Fruit fly (Drosophila melanogaster) whole organism, wandering third instar larva: Measurements from ENCODE around the gene CG3808.

ENCODE experiments used
- Abd-B ChIP-seq: fragments of >200 bp; optimal IDR thresholded peaks from 2 replicates; lab custom pipeline; 2017; ENCODE audit warnings: missing biosample characterization, missing genetic modification characterization
- CG32264 ChIP-seq: fragments of 200-800 bp; sonication (Bioruptor generic); optimal IDR thresholded peaks from 2 replicates; lab custom pipeline; 2016; ENCODE audit warnings: missing biosample characterization, missing genetic modification characterization
- CG9705 ChIP-seq: fragments of 200-800 bp; sonication (Bioruptor generic); optimal IDR thresholded peaks from 2 replicates; lab custom pipeline; 2018; ENCODE audit warnings: missing biosample characterization, mild to moderate bottlenecking, missing genetic modification characterization
- CrebA ChIP-seq: fragments of 200-800 bp; sonication (Bioruptor generic); optimal IDR thresholded peaks from 2 replicates; lab custom pipeline; 2016; ENCODE audit warnings: missing biosample characterization, mild to moderate bottlenecking, missing genetic modification characterization, borderline replicate concordance
- Dfd ChIP-seq: fragments of >200 bp; optimal IDR thresholded peaks from 2 replicates; lab custom pipeline; 2017; ENCODE audit warnings: missing biosample characterization, missing genetic modification characterization
- Dif ChIP-seq: fragments of 200-275, 200-300 bp; sonication (Bioruptor generic); optimal IDR thresholded peaks from 2 replicates; lab custom pipeline; 2018; ENCODE audit warnings: missing biosample characterization, missing genetic modification characterization; ENCODE audit not compliant: partially characterized antibody
- GATAd ChIP-seq: sonication (Bioruptor generic); optimal IDR thresholded peaks from 2 replicates; lab custom pipeline; 2016; ENCODE audit warnings: missing biosample characterization, missing genetic modification characterization
- HLH106 ChIP-seq: fragments of 200-800 bp; optimal IDR thresholded peaks from 3 replicates; lab custom pipeline; 2019; ENCODE audit warnings: missing biosample characterization, mild to moderate bottlenecking, missing genetic modification characterization, moderate library complexity
- Hnf4 ChIP-seq: fragments of 200-800 bp; sonication (Bioruptor generic); optimal IDR thresholded peaks from 2 replicates; lab custom pipeline; 2016; ENCODE audit warnings: missing biosample characterization, mild to moderate bottlenecking, missing genetic modification characterization
- Hr78 ChIP-seq: fragments of >200 bp; optimal IDR thresholded peaks from 2 replicates; lab custom pipeline; 2017; ENCODE audit warnings: missing biosample characterization, missing genetic modification characterization
- Hr83 ChIP-seq: fragments of 200-300 bp; sonication (Bioruptor generic); optimal IDR thresholded peaks from 2 replicates; lab custom pipeline; 2016; ENCODE audit warnings: missing biosample characterization, mild to moderate bottlenecking, missing genetic modification characterization, moderate library complexity; ENCODE audit not compliant: poor library complexity, severe bottlenecking
- Jra ChIP-seq: sonication (Bioruptor generic); optimal IDR thresholded peaks from 2 replicates; lab custom pipeline; 2016; ENCODE audit warnings: missing biosample characterization, missing genetic modification characterization
- Mio ChIP-seq: sonication (Bioruptor generic); optimal IDR thresholded peaks from 2 replicates; lab custom pipeline; 2016; ENCODE audit warnings: missing biosample characterization, missing genetic modification characterization
- Myc ChIP-seq: fragments of >200 bp; optimal IDR thresholded peaks from 2 replicates; lab custom pipeline; 2017
- N ChIP-seq: fragments of >200 bp; optimal IDR thresholded peaks from 2 replicates; lab custom pipeline; 2018; ENCODE audit warnings: missing biosample characterization, missing external identifiers, missing genetic modification characterization
- OdsH ChIP-seq: fragments of 200-800 bp; sonication (Bioruptor generic); optimal IDR thresholded peaks from 2 replicates; lab custom pipeline; 2016; ENCODE audit warnings: missing biosample characterization, mild to moderate bottlenecking, missing genetic modification characterization
- Rel ChIP-seq, 2 experiments: fragments of 200-800 bp; sonication (Bioruptor generic) in 1 of 2; optimal IDR thresholded peaks; 2 replicates in 1 of 2; 3 replicates in 1 of 2; lab custom pipeline; 2016 to 2019; ENCODE audit warnings: mild to moderate bottlenecking in 2 of 2, missing biosample characterization in 2 of 2, missing genetic modification characterization in 2 of 2, moderate library complexity in 1 of 2
- Sp1 ChIP-seq: fragments of 200-800 bp; sonication (Bioruptor generic); optimal IDR thresholded peaks from 3 replicates; lab custom pipeline; 2019; ENCODE audit warnings: missing biosample characterization, mild to moderate bottlenecking, missing genetic modification characterization, moderate library complexity
- Vsx2 ChIP-seq: fragments of 200-300, 225-300 bp; sonication (Bioruptor generic); optimal IDR thresholded peaks from 2 replicates; lab custom pipeline; 2018; ENCODE audit warnings: missing biosample characterization, missing genetic modification characterization; ENCODE audit not compliant: partially characterized antibody
- br ChIP-seq: fragments of 200-800 bp; sonication (Bioruptor generic); optimal IDR thresholded peaks from 2 replicates; lab custom pipeline; 2016; ENCODE audit warnings: missing biosample characterization, missing genetic modification characterization
- brk ChIP-seq: fragments of 200-800 bp; sonication (Bioruptor generic); optimal IDR thresholded peaks from 2 replicates; lab custom pipeline; 2016; ENCODE audit warnings: missing biosample characterization, mild to moderate bottlenecking, missing genetic modification characterization
- dl ChIP-seq, 2 experiments: fragments of 175-275, 200-275 bp in 1 of 2; fragments of 200-275 bp in 1 of 2; sonication (Bioruptor generic); optimal IDR thresholded peaks; lab custom pipeline; 2018; ENCODE audit warnings: mild to moderate bottlenecking in 2 of 2, missing biosample characterization in 2 of 2, missing genetic modification characterization in 2 of 2, moderate library complexity in 2 of 2; ENCODE audit not compliant: partially characterized antibody in 2 of 2, insufficient read depth in 1 of 2
- dmrt93B ChIP-seq: fragments of 200-800 bp; sonication (Bioruptor generic); optimal IDR thresholded peaks from 2 replicates; lab custom pipeline; 2018; ENCODE audit warnings: missing biosample characterization, mild to moderate bottlenecking, missing genetic modification characterization
- dsf ChIP-seq: sonication (Bioruptor generic); optimal IDR thresholded peaks from 2 replicates; lab custom pipeline; 2016; ENCODE audit warnings: missing biosample characterization, missing genetic modification characterization, borderline replicate concordance
- ey ChIP-seq: fragments of 200-800 bp; sonication (Bioruptor generic); optimal IDR thresholded peaks from 2 replicates; lab custom pipeline; 2016; ENCODE audit warnings: missing biosample characterization, missing genetic modification characterization
- foxo ChIP-seq, 2 experiments: fragments of 200-800 bp; sonication (Bioruptor generic); optimal IDR thresholded peaks; 2 replicates in 1 of 2; 3 replicates in 1 of 2; lab custom pipeline; 2016 to 2017; ENCODE audit warnings: missing biosample characterization in 2 of 2, missing genetic modification characterization in 2 of 2
- fru ChIP-seq: fragments of 200-800 bp; sonication (Bioruptor generic); optimal IDR thresholded peaks from 3 replicates; lab custom pipeline; 2016; ENCODE audit warnings: missing biosample characterization, mild to moderate bottlenecking, missing genetic modification characterization
- h ChIP-seq: fragments of 200-800 bp; sonication (Bioruptor generic); optimal IDR thresholded peaks from 3 replicates; lab custom pipeline; 2016; ENCODE audit warnings: missing biosample characterization, mild to moderate bottlenecking, missing genetic modification characterization
- jim ChIP-seq: fragments of 175-275, 200-325 bp; sonication (Bioruptor generic); optimal IDR thresholded peaks from 2 replicates; lab custom pipeline; 2016; ENCODE audit warnings: missing biosample characterization, mild to moderate bottlenecking, missing genetic modification characterization
- lola ChIP-seq: fragments of >200 bp; optimal IDR thresholded peaks from 2 replicates; lab custom pipeline; 2017; ENCODE audit warnings: missing biosample characterization, missing genetic modification characterization
- pan ChIP-seq: fragments of >200 bp; optimal IDR thresholded peaks from 2 replicates; lab custom pipeline; 2017
- psq ChIP-seq: fragments of 200-800 bp; sonication (Bioruptor generic); optimal IDR thresholded peaks from 3 replicates; lab custom pipeline; 2017; ENCODE audit warnings: missing biosample characterization, mild to moderate bottlenecking, missing genetic modification characterization, moderate library complexity
- rgr ChIP-seq: fragments of 200-800 bp; sonication (Bioruptor generic); optimal IDR thresholded peaks from 3 replicates; lab custom pipeline; 2016; ENCODE audit warnings: missing biosample characterization, mild to moderate bottlenecking, missing genetic modification characterization
- sage ChIP-seq: fragments of 200-800 bp; sonication (Bioruptor generic); optimal IDR thresholded peaks from 2 replicates; lab custom pipeline; 2016; ENCODE audit warnings: missing biosample characterization, mild to moderate bottlenecking, missing genetic modification characterization
- sv ChIP-seq: fragments of 200-800 bp; sonication (Bioruptor generic); optimal IDR thresholded peaks from 3 replicates; lab custom pipeline; 2016; ENCODE audit warnings: missing biosample characterization, missing genetic modification characterization
- tai ChIP-seq: sonication (Bioruptor generic); optimal IDR thresholded peaks from 2 replicates; lab custom pipeline; 2016; ENCODE audit warnings: missing biosample characterization, missing genetic modification characterization
- usp ChIP-seq: fragments of >200 bp; optimal IDR thresholded peaks from 2 replicates; lab custom pipeline; 2017; ENCODE audit warnings: missing biosample characterization, missing genetic modification characterization
- woc ChIP-seq: sonication (Bioruptor generic); optimal IDR thresholded peaks from 2 replicates; lab custom pipeline; 2016; ENCODE audit warnings: missing biosample characterization, mild to moderate bottlenecking, missing genetic modification characterization

The CG3808 gene

DNA sequence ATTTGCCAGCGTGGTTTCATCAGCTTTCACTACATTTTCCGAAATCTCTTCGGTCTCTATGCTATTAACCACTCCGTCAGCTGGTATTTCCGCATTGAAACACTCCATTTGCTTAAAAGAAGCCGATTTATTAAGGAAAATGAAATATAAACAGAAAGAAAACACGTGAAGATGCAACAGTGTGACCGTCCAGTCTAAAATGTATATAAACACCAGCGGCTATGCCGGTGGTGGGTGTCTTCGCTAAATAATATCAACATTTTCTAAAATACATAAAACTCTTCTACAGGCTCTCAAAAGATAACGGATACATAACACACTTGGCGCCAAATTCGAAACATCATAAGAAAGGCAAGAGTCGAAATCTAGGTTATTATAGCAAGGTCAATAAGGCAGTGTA lies at the start of gene CG3808:
Gene CG3808, minus strand, starts transcription at position 196 of the 400 bp plus-strand sequence.
- TF ChIP-seq OdsH (no peak), sv (GFP tag; lab: Kevin White, UChicago) (no peak), Vsx2 (GFP tag; lab: Kevin White, UChicago) (no peak), sage (GFP tag; lab: Kevin White, UChicago) (no peak), Hr78 (GFP tag; lab: Kevin White, UChicago) (no peak), dl (GFP tag; optimal IDR thresholded peaks at IDR 0.05; lab: Kevin White, UChicago; ENCODE audit: insufficient read depth in 1 of 2, partially characterized antibody in 2 of 2) (peak in 1 of 2 experiments; percentile 65), br (GFP tag; lab: Kevin White, UChicago) (no peak), Hr83 (GFP tag; lab: Kevin White, UChicago) (no peak), Abd-B (GFP tag; lab: Kevin White, UChicago) (no peak), N (GFP tag; lab: Kevin White, UChicago) (no peak), lola (no peak), usp (no peak), psq (GFP tag; lab: Kevin White, UChicago) (peak; percentile 84), Dif (GFP tag; lab: Kevin White, UChicago) (peak; percentile 95), Hnf4 (GFP tag; lab: Kevin White, UChicago) (peak; percentile 18), Rel (GFP tag; optimal IDR thresholded peaks at IDR 0.05; lab: Kevin White, UChicago) (no peak), Rel (tag; optimal IDR thresholded peaks at IDR 0.05; lab: Kevin White, UChicago) (no peak), h (no peak), pan (lab: Kevin White, UChicago) (no peak), Jra (GFP tag; lab: Kevin White, UChicago) (no peak), ey (GFP tag; lab: Kevin White, UChicago) (no peak), jim (no peak), HLH106 (tag; lab: Kevin White, UChicago) (peak; percentile 29), CG32264 (no peak), dsf (GFP tag; lab: Kevin White, UChicago) (no peak), fru (GFP tag; lab: Kevin White, UChicago) (no peak), Myc (lab: Kevin White, UChicago) (peak; percentile 66), dmrt93B (GFP tag; lab: Kevin White, UChicago) (no peak), Sp1 (GFP tag; lab: Kevin White, UChicago) (no peak), Mio (GFP tag; lab: Kevin White, UChicago) (no peak), GATAd (GFP tag; lab: Kevin White, UChicago) (no peak), Dfd (no peak), brk (no peak), CG9705 (GFP tag; lab: Kevin White, UChicago) (no peak), CrebA (GFP tag; lab: Kevin White, UChicago) (no peak), foxo (GFP tag; optimal IDR thresholded peaks at IDR 0.05; lab: Kevin White, UChicago) (no peak), rgr (no peak), woc (GFP tag; lab: Kevin White, UChicago) (no peak), tai (GFP tag; lab: Kevin White, UChicago) (no peak)
- TF ChIP-seq, all 38 proteins: peak for 6

DNA sequence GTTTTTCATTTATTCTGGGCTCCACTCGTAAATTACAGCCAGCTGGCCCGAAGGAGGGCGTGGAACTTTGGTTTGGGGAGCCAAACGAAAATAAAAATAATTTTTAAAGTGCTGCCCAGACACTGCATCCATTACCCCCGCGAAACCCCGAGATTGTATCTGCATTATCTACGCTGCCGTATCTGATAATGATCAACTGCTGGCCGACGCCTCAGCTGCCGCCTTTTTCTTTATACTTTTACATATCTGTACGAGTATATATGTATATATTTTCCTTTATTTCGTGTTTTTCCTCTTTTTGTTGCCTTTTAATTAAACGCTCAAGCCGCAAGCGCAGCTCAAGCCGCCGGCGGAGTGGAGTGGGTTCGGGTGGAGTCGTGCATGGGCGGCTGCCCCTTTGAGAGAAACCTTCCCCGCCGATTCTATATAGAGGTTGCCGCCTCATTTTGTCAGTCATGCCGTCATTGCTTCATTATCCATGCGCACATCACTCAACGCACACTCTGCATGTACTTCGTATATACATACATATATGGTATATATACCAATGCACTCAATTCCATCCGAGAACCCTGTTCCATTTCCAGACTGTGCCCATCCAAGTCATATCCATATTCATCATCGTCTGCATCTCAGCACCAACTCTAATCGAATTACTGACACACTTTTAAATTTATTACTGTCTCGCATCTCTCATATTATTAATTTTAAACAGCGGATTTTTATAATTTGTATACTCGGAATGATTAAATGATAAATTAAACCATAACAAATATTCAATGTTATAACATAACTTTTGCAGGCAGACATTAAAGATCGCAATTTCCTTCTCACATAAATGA lies 49.5 kb upstream of the CG3808 start:
- TF ChIP-seq foxo (GFP tag; optimal IDR thresholded peaks at IDR 0.05; lab: Kevin White, UChicago), result no peak
- no peak for TF ChIP-seq sage (GFP tag; lab: Kevin White, UChicago)
- no peak for TF ChIP-seq OdsH
- TF ChIP-seq lola, result no peak
- TF ChIP-seq Dif (GFP tag; lab: Kevin White, UChicago), result no peak
- TF ChIP-seq pan (lab: Kevin White, UChicago), result no peak
- no peak for TF ChIP-seq ey (GFP tag; lab: Kevin White, UChicago)
- TF ChIP-seq usp, result no peak
- no peak for TF ChIP-seq CrebA (GFP tag; lab: Kevin White, UChicago)
- no peak for TF ChIP-seq brk
- no peak for TF ChIP-seq HLH106 (tag; lab: Kevin White, UChicago)
- no peak for TF ChIP-seq N (GFP tag; lab: Kevin White, UChicago)
- no peak for TF ChIP-seq Jra (GFP tag; lab: Kevin White, UChicago)
- TF ChIP-seq Sp1 (GFP tag; lab: Kevin White, UChicago), result no peak
- TF ChIP-seq psq (GFP tag; lab: Kevin White, UChicago), result no peak
- TF ChIP-seq Hr83 (GFP tag; lab: Kevin White, UChicago), result no peak
- no peak for TF ChIP-seq Hnf4 (GFP tag; lab: Kevin White, UChicago)
